Worm (Caenorhabditis elegans): ENCODE measurements around the gene sbt-1.

DNA sequence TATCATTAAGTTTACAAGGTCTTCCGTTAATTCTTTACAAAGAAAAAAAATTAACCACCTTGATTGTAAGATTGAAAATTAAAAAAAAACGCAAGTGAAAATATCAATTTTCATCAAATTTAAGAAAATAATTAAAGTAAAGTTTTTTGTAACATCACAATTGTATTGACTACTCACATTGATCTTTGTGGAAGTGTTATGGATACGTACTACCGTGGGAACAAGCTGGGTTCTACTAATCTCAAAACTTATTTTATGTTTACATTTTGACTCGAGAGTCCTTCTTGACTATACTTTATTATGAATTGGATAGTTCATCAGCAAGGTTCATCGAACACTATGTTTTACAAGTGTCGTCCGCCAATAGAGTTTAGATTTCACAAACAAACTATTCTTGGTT is 830 bp upstream of the sbt-1 start, which contains the start of gene num-1:
- no peak for TF ChIP-seq elt-3 (tag; optimal IDR thresholded peaks at IDR 0.05)
- no peak for TF ChIP-seq unc-62 (GFP tag; optimal IDR thresholded peaks at IDR 0.05)
- no peak for TF ChIP-seq lin-39 (tag; optimal IDR thresholded peaks at IDR 0.05)
- no peak for TF ChIP-seq snpc-4 (tag; optimal IDR thresholded peaks at IDR 0.05)
